Worm (Caenorhabditis elegans) whole organism, L4 larva: Measurements from ENCODE around the gene F16B12.7.
A peak's percentile ranks its signal among the peaks of the same experiment; 100 is the strongest.

Experiments
- D1046.2 ChIP-seq: fragments of 200-800 bp; sonication (Bioruptor generic); IDR thresholded peaks from 2 replicates; pipeline ENCODE4 v1.3.6; 2022; ENCODE audit warnings: missing genetic modification characterization, missing compliant biosample characterization
- F44E2.7 ChIP-seq: fragments of 200-800 bp; sonication (Bioruptor generic); IDR thresholded peaks from 2 replicates; pipeline ENCODE4 v2.1.2; 2022; ENCODE audit warnings: missing genetic modification characterization, missing compliant biosample characterization
- R02D3.7 ChIP-seq: fragments of 150-350 bp; sonication (generic microtip); optimal IDR thresholded peaks from 3 replicates; lab custom pipeline; 2014; ENCODE audit warnings: missing biosample characterization, missing genetic modification characterization
- Y105C5A.15 ChIP-seq: fragments of 200-800 bp; sonication (Bioruptor generic); IDR thresholded peaks from 2 replicates; pipeline ENCODE4 v1.3.6; 2022; ENCODE audit warnings: missing genetic modification characterization, missing compliant biosample characterization
- Y75B8A.6 ChIP-seq: fragments of 200-800 bp; sonication (Bioruptor generic); IDR thresholded peaks from 2 replicates; pipeline ENCODE4 v1.3.6; 2022; ENCODE audit warnings: missing genetic modification reagents, missing genetic modification characterization, missing compliant biosample characterization
- ZK337.2 ChIP-seq: fragments of 200-800 bp; sonication (Bioruptor generic); IDR thresholded peaks from 2 replicates; pipeline ENCODE4 v1.3.6; 2022; ENCODE audit warnings: missing genetic modification reagents, missing genetic modification characterization, missing compliant biosample characterization
- ZK546.5 ChIP-seq, 2 experiments: sonication (generic microtip); optimal IDR thresholded peaks; 2 replicates each; lab custom pipeline; 2017; ENCODE audit warnings: missing biosample characterization in 2 of 2, missing genetic modification characterization in 2 of 2
- aha-1 ChIP-seq: fragments of 150-350 bp; peaks from one replicate; lab custom pipeline; 2014; ENCODE audit warnings: missing biosample characterization, missing genetic modification characterization
- attf-4 ChIP-seq: sonication (generic microtip); optimal IDR thresholded peaks from 3 replicates; lab custom pipeline; 2017; ENCODE audit warnings: missing biosample characterization, missing genetic modification characterization
- ceh-20 ChIP-seq: fragments of 200-800 bp; sonication (Bioruptor generic); IDR thresholded peaks from 2 replicates; pipeline ENCODE4 v1.3.6; 2022; ENCODE audit warnings: missing genetic modification reagents, missing genetic modification characterization, missing compliant biosample characterization
- ceh-32 ChIP-seq: sonication (generic microtip); optimal IDR thresholded peaks from 2 replicates; lab custom pipeline; 2016; ENCODE audit warnings: mild to moderate bottlenecking, missing genetic modification characterization, missing compliant biosample characterization; ENCODE audit not compliant: poor library complexity
- ces-1 ChIP-seq: fragments of 150-350 bp; sonication (generic microtip); optimal IDR thresholded peaks from 4 replicates; lab custom pipeline; 2014; ENCODE audit warnings: missing biosample characterization, missing genetic modification reagents, missing genetic modification characterization
- cey-2 ChIP-seq: sonication (generic microtip); optimal IDR thresholded peaks from 3 replicates; lab custom pipeline; 2017; ENCODE audit warnings: missing genetic modification characterization, mild to moderate bottlenecking, missing compliant biosample characterization, antibody characterized with exemption, borderline replicate concordance; ENCODE audit not compliant: insufficient read depth
- dmd-9 ChIP-seq: fragments of 200-800 bp; sonication (Bioruptor generic); IDR thresholded peaks from 2 replicates; pipeline ENCODE4 v1.3.6; 2022; ENCODE audit warnings: missing genetic modification reagents, missing genetic modification characterization, missing compliant biosample characterization
- dpl-1 ChIP-seq: fragments of 150-350 bp; optimal IDR thresholded peaks from 2 replicates; lab custom pipeline; 2014; ENCODE audit warnings: missing biosample characterization, missing genetic modification reagents, missing genetic modification characterization
- egl-27 ChIP-seq: sonication (generic microtip); optimal IDR thresholded peaks from 3 replicates; lab custom pipeline; 2017; ENCODE audit warnings: missing biosample characterization, missing genetic modification reagents, missing genetic modification characterization
- egl-43 ChIP-seq: fragments of 200-800 bp; sonication (Bioruptor generic); IDR thresholded peaks from 2 replicates; pipeline ENCODE4 v1.3.6; 2022; ENCODE audit warnings: missing genetic modification reagents, missing genetic modification characterization, missing compliant biosample characterization
- hlh-11 ChIP-seq: fragments of 200-800 bp; sonication (Bioruptor generic); optimal IDR thresholded peaks from 2 replicates; lab custom pipeline; 2018; ENCODE audit warnings: mild to moderate bottlenecking, missing genetic modification characterization, missing compliant biosample characterization
- hmg-1.1 ChIP-seq: fragments of 200-800 bp; sonication (Bioruptor generic); IDR thresholded peaks from 2 replicates; pipeline ENCODE4 v1.3.6; 2022; ENCODE audit warnings: missing genetic modification reagents, missing genetic modification characterization, missing compliant biosample characterization
- lin-1 ChIP-seq: fragments of 200-800 bp; sonication (Bioruptor generic); IDR thresholded peaks from 2 replicates; pipeline ENCODE4 v1.3.6; 2022; ENCODE audit warnings: missing genetic modification reagents, missing genetic modification characterization, missing compliant biosample characterization
- lin-15B ChIP-seq: fragments of 150-350 bp; sonication (generic microtip); optimal IDR thresholded peaks from 3 replicates; lab custom pipeline; 2014; ENCODE audit warnings: missing biosample characterization, missing genetic modification characterization
- lir-3 ChIP-seq: sonication (generic microtip); optimal IDR thresholded peaks from 2 replicates; lab custom pipeline; 2016; ENCODE audit warnings: mild to moderate bottlenecking, missing genetic modification characterization, missing compliant biosample characterization
- madf-9 ChIP-seq: fragments of 200-800 bp; sonication (Bioruptor generic); conservative IDR thresholded peaks from 2 replicates; pipeline ENCODE4 v1.3.6; 2022; ENCODE audit warnings: missing genetic modification reagents, missing genetic modification characterization, missing compliant biosample characterization
- mdl-1 ChIP-seq, 2 experiments: fragments of 150-350 bp in 1 of 2; sonication (generic microtip) in 1 of 2; optimal IDR thresholded peaks; 2 replicates each; lab custom pipeline; 2014 to 2017; ENCODE audit warnings: missing biosample characterization in 2 of 2, missing genetic modification characterization in 2 of 2
- mdt-29 ChIP-seq: fragments of 200-800 bp; sonication (Bioruptor generic); IDR thresholded peaks from 2 replicates; pipeline ENCODE4 v1.3.6; 2022; ENCODE audit warnings: missing genetic modification reagents, missing genetic modification characterization, missing compliant biosample characterization
- mes-2 ChIP-seq: sonication (generic microtip); optimal IDR thresholded peaks from 2 replicates; lab custom pipeline; 2016; ENCODE audit warnings: missing genotype, mild to moderate bottlenecking, missing genetic modification characterization, missing compliant biosample characterization; ENCODE audit not compliant: poor library complexity, severe bottlenecking
- mxl-3 ChIP-seq: fragments of 200-800 bp; sonication (Bioruptor generic); optimal IDR thresholded peaks from 2 replicates; lab custom pipeline; 2018; ENCODE audit warnings: mild to moderate bottlenecking, missing genetic modification characterization, missing compliant biosample characterization
- nhr-10 ChIP-seq: fragments of 150-350 bp; optimal IDR thresholded peaks from 2 replicates; lab custom pipeline; 2014; ENCODE audit warnings: missing biosample characterization, missing genetic modification characterization
- nhr-111 ChIP-seq: fragments of 200-800 bp; sonication (Bioruptor generic); optimal IDR thresholded peaks from 2 replicates; lab custom pipeline; 2018; ENCODE audit warnings: mild to moderate bottlenecking, missing genetic modification characterization, missing compliant biosample characterization
- nhr-42 ChIP-seq: fragments of 200-800 bp; sonication (Bioruptor generic); IDR thresholded peaks from 2 replicates; pipeline ENCODE4 v1.3.6; 2022; ENCODE audit warnings: missing genetic modification characterization, missing compliant biosample characterization
- nhr-48 ChIP-seq: sonication (generic microtip); optimal IDR thresholded peaks from 2 replicates; lab custom pipeline; 2016; ENCODE audit warnings: mild to moderate bottlenecking, missing genetic modification characterization, missing compliant biosample characterization
- php-3 ChIP-seq: fragments of 200-800 bp; sonication (Bioruptor generic); IDR thresholded peaks from 2 replicates; pipeline ENCODE4 v1.3.6; 2022; ENCODE audit warnings: missing genetic modification reagents, missing genetic modification characterization, missing compliant biosample characterization
- rbr-2 ChIP-seq: sonication (generic microtip); optimal IDR thresholded peaks from 2 replicates; lab custom pipeline; 2016; ENCODE audit warnings: missing genotype, missing genetic modification characterization, missing compliant biosample characterization
- sdz-12 ChIP-seq: fragments of 200-800 bp; sonication (Bioruptor generic); optimal IDR thresholded peaks from 2 replicates; lab custom pipeline; 2018; ENCODE audit warnings: mild to moderate bottlenecking, missing genetic modification characterization, missing compliant biosample characterization
- set-16 ChIP-seq: fragments of 200-800 bp; sonication (Bioruptor generic); IDR thresholded peaks from 2 replicates; pipeline ENCODE4 v1.3.6; 2022; ENCODE audit warnings: missing genetic modification reagents, missing genetic modification characterization, missing compliant biosample characterization
- spr-1 ChIP-seq: sonication (generic microtip); optimal IDR thresholded peaks from 2 replicates; lab custom pipeline; 2016; ENCODE audit warnings: mild to moderate bottlenecking, missing genetic modification characterization, missing compliant biosample characterization
- tag-97 ChIP-seq: fragments of 200-800 bp; sonication (Bioruptor generic); IDR thresholded peaks from 2 replicates; pipeline ENCODE4 v1.3.6; 2022; ENCODE audit warnings: missing genetic modification characterization, missing compliant biosample characterization
- tra-1 ChIP-seq: fragments of 200-800 bp; sonication (Bioruptor generic); IDR thresholded peaks from 2 replicates; pipeline ENCODE4 v1.3.6; 2022; ENCODE audit warnings: missing genetic modification reagents, missing genetic modification characterization, missing compliant biosample characterization
- unc-130 ChIP-seq: sonication (generic microtip); optimal IDR thresholded peaks from 2 replicates; lab custom pipeline; 2016; ENCODE audit warnings: missing genetic modification reagents, missing genetic modification characterization, missing compliant biosample characterization
- unc-62 ChIP-seq, 3 experiments: fragments of 150-350 bp in 1 of 3; sonication (generic microtip); optimal IDR thresholded peaks in 2 of 3; peaks in 1 of 3; 1 replicate in 1 of 3; 2 replicates in 2 of 3; lab custom pipeline; 2014 to 2017; ENCODE audit warnings: missing biosample characterization in 3 of 3, missing genetic modification characterization in 3 of 3, missing genetic modification reagents in 3 of 3, missing genotype in 1 of 3
- vab-7 ChIP-seq: fragments of 200-800 bp; sonication (Bioruptor generic); IDR thresholded peaks from 2 replicates; pipeline ENCODE4 v1.3.6; 2022; ENCODE audit warnings: missing genetic modification reagents, missing genetic modification characterization, missing compliant biosample characterization
- zfp-2 ChIP-seq: sonication (generic microtip); optimal IDR thresholded peaks from 2 replicates; lab custom pipeline; 2016; ENCODE audit warnings: mild to moderate bottlenecking, missing genetic modification characterization, missing compliant biosample characterization
- zfp-3 ChIP-seq: fragments of 200-800 bp; sonication (Bioruptor generic); conservative IDR thresholded peaks from 2 replicates; pipeline ENCODE4 v1.3.6; 2022; ENCODE audit warnings: missing genetic modification reagents, missing genetic modification characterization, missing compliant biosample characterization
- zip-11 ChIP-seq: fragments of 200-800 bp; sonication (Bioruptor generic); IDR thresholded peaks from 2 replicates; pipeline ENCODE4 v1.3.6; 2022; ENCODE audit warnings: missing genetic modification characterization, missing compliant biosample characterization
- zip-2 ChIP-seq: fragments of 150-350 bp; optimal IDR thresholded peaks from 2 replicates; lab custom pipeline; 2014; ENCODE audit warnings: missing biosample characterization, missing genetic modification characterization
- ztf-11 ChIP-seq: fragments of 150-350 bp; optimal IDR thresholded peaks from 2 replicates; lab custom pipeline; 2014; ENCODE audit warnings: missing biosample characterization, missing genetic modification characterization
- ztf-7 ChIP-seq: fragments of 150-350 bp; optimal IDR thresholded peaks from 2 replicates; lab custom pipeline; 2014; ENCODE audit warnings: missing biosample characterization, missing genetic modification characterization

F16B12.7 gene

DNA sequence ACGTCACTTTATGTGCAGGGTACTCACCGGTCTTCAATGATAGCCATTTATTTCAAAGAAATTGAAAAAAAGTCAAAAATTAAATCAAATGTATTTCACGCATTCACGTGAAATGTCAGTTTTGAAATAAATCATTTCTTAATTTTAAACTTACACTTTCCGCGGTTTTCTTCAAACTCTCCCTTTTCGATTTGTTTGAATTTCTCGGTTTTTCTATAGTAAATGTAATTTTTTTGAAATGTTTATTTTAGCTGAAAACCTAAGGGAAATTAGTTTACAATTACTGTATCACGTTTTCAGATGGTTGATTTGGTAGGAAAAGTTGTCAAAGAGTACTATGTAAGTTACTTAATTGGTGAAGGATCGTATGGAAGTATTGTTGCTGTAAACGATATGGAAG, at the start of gene F16B12.7:
F16B12.7 (plus strand) TSS at position 301 of the 400 bp plus-strand sequence.
- no peak for TF ChIP-seq mxl-3 (GFP tag; lab: Kevin White, UChicago)
- peak in 1 of 2 experiments; percentile 39 for TF ChIP-seq unc-62 (GFP tag; optimal IDR thresholded peaks at IDR 0.05 in 1 of 2; lab: Kevin White, UChicago)
- no peak for TF ChIP-seq unc-62 (tag; optimal IDR thresholded peaks at IDR 0.05; lab: Kevin White, UChicago)
- TF ChIP-seq, all 104 proteins: peak for 1

DNA sequence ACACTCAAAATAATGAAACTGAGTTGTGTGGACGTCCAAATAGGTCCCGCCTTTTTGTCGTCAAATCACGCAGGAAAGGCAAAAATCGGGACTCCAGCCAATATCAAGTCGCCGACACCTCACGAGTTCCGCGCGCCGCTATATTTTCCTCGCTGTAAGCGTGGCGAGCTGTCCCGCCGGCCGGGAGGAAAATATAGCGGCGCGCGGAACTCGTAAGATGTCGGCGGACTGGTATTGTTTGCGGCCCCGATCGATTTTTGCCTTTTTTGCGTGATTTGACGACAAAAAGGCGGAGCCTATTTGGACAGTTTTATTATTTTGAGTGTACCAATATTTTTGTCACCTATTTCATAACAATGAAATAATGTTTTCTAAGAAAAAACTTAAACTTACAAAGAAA, 45.6 kb upstream of the F16B12.7 start:
- peak; percentile 49 for TF ChIP-seq set-16
- no peak for TF ChIP-seq nhr-10
- no peak for TF ChIP-seq ztf-11 (tag; lab: Kevin White, UChicago)
- TF ChIP-seq, all 104 proteins: peak for 1

DNA sequence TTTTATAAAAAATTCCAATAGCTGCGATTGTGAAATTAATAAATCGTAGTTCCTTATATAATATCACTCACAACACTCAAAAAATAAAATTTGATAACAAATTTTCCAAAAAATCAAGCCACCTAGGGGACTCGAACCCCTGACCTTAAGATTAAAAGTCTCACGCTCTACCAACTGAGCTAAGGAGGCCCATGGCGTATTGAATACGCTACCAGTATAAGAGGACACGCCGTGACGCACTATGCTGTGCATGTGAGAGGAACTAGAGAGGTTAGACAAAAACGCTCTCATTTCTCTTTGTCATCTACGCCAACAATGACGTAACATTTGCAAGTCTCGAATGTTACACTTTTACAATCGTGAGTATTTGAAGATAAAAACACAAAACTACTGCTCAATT, 44.5 kb upstream of the F16B12.7 start:
- TF ChIP-seq D1046.2 (GFP tag; lab: Robert Waterston, UW) (peak; percentile 94), cey-2 (tag; lab: Kevin White, UChicago) (no peak), tra-1 (GFP tag; lab: Robert Waterston, UW) (peak; percentile 97), F44E2.7 (peak; percentile 92; the same call in 1 of the 2 replicates), zfp-2 (peak; percentile 60), egl-27 (tag; lab: Kevin White, UChicago) (peak; percentile 41), ZK546.5 (tag; optimal IDR thresholded peaks at IDR 0.05; lab: Kevin White, UChicago) (no peak), set-16 (no peak), dpl-1 (GFP tag; lab: Kevin White, UChicago) (peak; percentile 36), egl-43 (GFP tag; lab: Robert Waterston, UW) (peak; percentile 96), zfp-3 (GFP tag; lab: Robert Waterston, UW) (peak; percentile 90), ceh-32 (tag; lab: Kevin White, UChicago) (peak; percentile 72), mes-2 (tag; lab: Kevin White, UChicago) (peak; percentile 92), R02D3.7 (peak; percentile 31), tag-97 (GFP tag; lab: Robert Waterston, UW) (0 out of 2 replicates have a peak, but pooled peaks have one; percentile 52), rbr-2 (tag; lab: Kevin White, UChicago) (peak; percentile 92), ceh-20 (GFP tag; lab: Robert Waterston, UW) (peak; percentile 96), mdt-29 (GFP tag; lab: Robert Waterston, UW) (peak; percentile 80), zip-2 (tag; lab: Kevin White, UChicago) (peak; percentile 81), ztf-7 (tag; lab: Kevin White, UChicago) (peak; percentile 87), madf-9 (peak; percentile 94), Y75B8A.6 (GFP tag; lab: Robert Waterston, UW) (peak; percentile 75; the same call in 1 of the 2 replicates), ces-1 (peak; percentile 89), php-3 (peak; percentile 90), spr-1 (tag; lab: Kevin White, UChicago) (peak; percentile 81), aha-1 (tag; lab: Kevin White, UChicago) (peak; percentile 85), zip-11 (GFP tag; lab: Robert Waterston, UW) (peak; percentile 87), lir-3 (peak; percentile 86), lin-1 (GFP tag; lab: Robert Waterston, UW) (peak; percentile 95), lin-15B (tag; lab: Kevin White, UChicago) (peak; percentile 22), vab-7 (GFP tag; lab: Robert Waterston, UW) (peak; percentile 97), mdl-1 (tag; optimal IDR thresholded peaks at IDR 0.05; lab: Kevin White, UChicago) (peak; percentile 41 to 90), ZK337.2 (GFP tag; lab: Robert Waterston, UW) (peak; percentile 85), nhr-42 (GFP tag; lab: Robert Waterston, UW) (peak; percentile 88), unc-130 (GFP tag; lab: Kevin White, UChicago) (peak; percentile 62), Y105C5A.15 (GFP tag; lab: Robert Waterston, UW) (peak; percentile 98), nhr-111 (peak; percentile 95), hmg-1.1 (peak; percentile 99), attf-4 (tag; lab: Kevin White, UChicago) (no peak), sdz-12 (GFP tag; lab: Kevin White, UChicago) (peak; percentile 85), dmd-9 (peak; percentile 91), hlh-11 (peak; percentile 87), nhr-48 (peak; percentile 83)
